Fruit fly (Drosophila melanogaster) whole organism, embryonic: ENCODE measurements around the gene TBC1d7.
A peak's percentile ranks its signal among the peaks of the same experiment; 100 is the strongest.

Experiments
- Aef1 ChIP-seq: fragments of 200-800 bp; sonication (Bioruptor generic); IDR thresholded peaks from 3 replicates; pipeline ENCODE4 v1.3.6; 2022; ENCODE audit warnings: missing biosample characterization, missing genetic modification characterization
- CG10209 ChIP-seq: fragments of 200-800 bp; sonication (Bioruptor generic); optimal IDR thresholded peaks from 3 replicates; lab custom pipeline; 2017; ENCODE audit warnings: missing biosample characterization, mild to moderate bottlenecking, missing genetic modification characterization, missing genetic modification reagents
- CG10267 ChIP-seq: fragments of 200-800 bp; sonication (Bioruptor generic); optimal IDR thresholded peaks from 2 replicates; lab custom pipeline; 2018; ENCODE audit warnings: missing biosample characterization, mild to moderate bottlenecking, missing genetic modification characterization, moderate library complexity
- CG10366 ChIP-seq: fragments of 200-800 bp; sonication (Bioruptor generic); IDR thresholded peaks from 2 replicates; pipeline ENCODE4 v1.3.6; 2022; ENCODE audit warnings: missing biosample characterization, missing genetic modification characterization
- CG10462 ChIP-seq: fragments of 200-800 bp; sonication (Bioruptor generic); optimal IDR thresholded peaks from 2 replicates; lab custom pipeline; 2016; ENCODE audit warnings: missing biosample characterization, missing genetic modification characterization
- CG10565 ChIP-seq: fragments of 200-800 bp; sonication (Bioruptor generic); optimal IDR thresholded peaks from 3 replicates; lab custom pipeline; 2016; ENCODE audit warnings: missing biosample characterization, mild to moderate bottlenecking, missing genetic modification characterization
- CG12299 ChIP-seq: fragments of 200-800 bp; sonication (Bioruptor generic); optimal IDR thresholded peaks from 2 replicates; lab custom pipeline; 2018; ENCODE audit warnings: missing biosample characterization, mild to moderate bottlenecking, missing genetic modification characterization
- CG12391 ChIP-seq: fragments of 200-800 bp; sonication (Bioruptor generic); optimal IDR thresholded peaks from 3 replicates; lab custom pipeline; 2018; ENCODE audit warnings: missing biosample characterization, mild to moderate bottlenecking, missing genetic modification characterization, moderate library complexity
- CG12769 ChIP-seq: fragments of 200-800 bp; sonication (Bioruptor generic); optimal IDR thresholded peaks from 2 replicates; lab custom pipeline; 2019; ENCODE audit warnings: missing biosample characterization, mild to moderate bottlenecking, missing genetic modification characterization, moderate library complexity
- CG12942 ChIP-seq: fragments of 200-800 bp; sonication (Bioruptor generic); optimal IDR thresholded peaks from 3 replicates; lab custom pipeline; 2016; ENCODE audit warnings: missing biosample characterization, missing genetic modification characterization
- CG15011 ChIP-seq: fragments of 200-800 bp; sonication (Bioruptor generic); optimal IDR thresholded peaks from 3 replicates; lab custom pipeline; 2018; ENCODE audit warnings: missing biosample characterization, mild to moderate bottlenecking, missing genetic modification characterization
- CG16779 ChIP-seq: fragments of 200-800 bp; sonication (Bioruptor generic); IDR thresholded peaks from 2 replicates; pipeline ENCODE4 v1.3.6; 2022; ENCODE audit warnings: missing biosample characterization, missing genetic modification characterization
- CG16815 ChIP-seq: fragments of 200-800 bp; sonication (Bioruptor generic); optimal IDR thresholded peaks from 3 replicates; lab custom pipeline; 2017; ENCODE audit warnings: missing biosample characterization, mild to moderate bottlenecking, missing genetic modification characterization
- CG17802 ChIP-seq: fragments of 200-800 bp; sonication (Bioruptor generic); optimal IDR thresholded peaks from 2 replicates; lab custom pipeline; 2018; ENCODE audit warnings: missing biosample characterization, mild to moderate bottlenecking, missing genetic modification characterization, moderate library complexity
- CG2889 ChIP-seq: fragments of 200-800 bp; sonication (Bioruptor generic); IDR thresholded peaks from 3 replicates; pipeline ENCODE4 v1.3.6; 2022; ENCODE audit warnings: missing biosample characterization, missing genetic modification characterization
- CG30020 ChIP-seq: fragments of 200-800 bp; optimal IDR thresholded peaks from 2 replicates; lab custom pipeline; 2019; ENCODE audit warnings: missing biosample characterization, mild to moderate bottlenecking, missing genetic modification characterization, moderate library complexity
- CG31388 ChIP-seq: fragments of 200-800 bp; sonication (Bioruptor generic); optimal IDR thresholded peaks from 2 replicates; lab custom pipeline; 2016; ENCODE audit warnings: missing biosample characterization, missing genetic modification characterization
- CG34422 ChIP-seq: fragments of 200-800 bp; sonication (Bioruptor generic); IDR thresholded peaks from 3 replicates; pipeline ENCODE4 v1.3.6; 2022; ENCODE audit warnings: missing biosample characterization, missing genetic modification characterization
- CG43689 ChIP-seq: fragments of 200-800 bp; sonication (Bioruptor generic); IDR thresholded peaks from 2 replicates; pipeline ENCODE4 v1.3.6; 2022; ENCODE audit warnings: missing biosample characterization, missing genetic modification characterization
- CG6254 ChIP-seq: fragments of 200-800 bp; sonication (Bioruptor generic); optimal IDR thresholded peaks from 3 replicates; lab custom pipeline; 2017; ENCODE audit warnings: mild to moderate bottlenecking, missing biosample characterization, missing genetic modification reagents, missing genetic modification characterization
- CG8290 ChIP-seq, 3 experiments: fragments of 200-800 bp; sonication (Bioruptor generic); optimal IDR thresholded peaks; 2 replicates each; lab custom pipeline; 2016 to 2019; ENCODE audit warnings: missing biosample characterization in 3 of 3, missing genetic modification characterization in 3 of 3, mild to moderate bottlenecking in 2 of 3, moderate library complexity in 1 of 3
- CG9727 ChIP-seq: fragments of 200-800 bp; sonication (Bioruptor generic); optimal IDR thresholded peaks from 3 replicates; lab custom pipeline; 2017; ENCODE audit warnings: missing biosample characterization, mild to moderate bottlenecking, missing genetic modification characterization
- CHES-1-like ChIP-seq: fragments of 200-800 bp; sonication (Bioruptor generic); optimal IDR thresholded peaks from 2 replicates; lab custom pipeline; 2016; ENCODE audit warnings: missing biosample characterization, missing genetic modification characterization
- Drgx ChIP-seq: fragments of 200-800 bp; sonication (Bioruptor generic); IDR thresholded peaks from 2 replicates; pipeline ENCODE4 v1.3.6; 2022; ENCODE audit warnings: missing biosample characterization, missing genetic modification characterization
- Fer2 ChIP-seq: fragments of 200-800 bp; sonication (Bioruptor generic); optimal IDR thresholded peaks from 2 replicates; lab custom pipeline; 2018; ENCODE audit warnings: missing biosample characterization, mild to moderate bottlenecking, missing genetic modification characterization, moderate library complexity
- HHEX ChIP-seq: fragments of 200-800 bp; sonication (Bioruptor generic); optimal IDR thresholded peaks from 3 replicates; lab custom pipeline; 2017; ENCODE audit warnings: missing biosample characterization, mild to moderate bottlenecking, missing genetic modification characterization, missing genetic modification reagents
- Mrtf ChIP-seq: fragments of 200-800 bp; sonication (Bioruptor generic); IDR thresholded peaks from 3 replicates; pipeline ENCODE4 v1.3.6; 2022; ENCODE audit warnings: missing biosample characterization, missing genetic modification characterization
- Scr ChIP-seq: fragments of 200-800 bp; sonication (Bioruptor generic); IDR thresholded peaks from 2 replicates; pipeline ENCODE4 v1.3.6; 2022; ENCODE audit warnings: missing biosample characterization, missing genetic modification characterization; ENCODE audit not compliant: partially characterized antibody
- Six4 ChIP-seq: fragments of 200-800 bp; sonication (Bioruptor generic); optimal IDR thresholded peaks from 2 replicates; lab custom pipeline; 2016; ENCODE audit warnings: missing biosample characterization, missing genetic modification characterization
- Ssrp ChIP-seq: fragments of 200-800 bp; sonication (Bioruptor generic); optimal IDR thresholded peaks from 2 replicates; lab custom pipeline; 2018; ENCODE audit warnings: missing biosample characterization, mild to moderate bottlenecking, missing genetic modification characterization, moderate library complexity
- Taf1 ChIP-seq: fragments of 200-800 bp; sonication (Bioruptor generic); IDR thresholded peaks from 2 replicates; pipeline ENCODE4 v1.3.6; 2022; ENCODE audit warnings: missing biosample characterization, missing genetic modification characterization
- ara ChIP-seq: fragments of 200-800 bp; sonication (Bioruptor generic); IDR thresholded peaks from 2 replicates; pipeline ENCODE4 v1.3.6; 2022; ENCODE audit warnings: missing biosample characterization, missing genetic modification characterization
- croc ChIP-seq: fragments of 200-800 bp; sonication (Bioruptor generic); conservative IDR thresholded peaks from 3 replicates; pipeline ENCODE4 v1.3.6; 2022; ENCODE audit warnings: missing biosample characterization, missing genetic modification characterization
- dan ChIP-seq: fragments of 200-800 bp; sonication (Bioruptor generic); IDR thresholded peaks from 2 replicates; pipeline ENCODE4 v1.3.6; 2022; ENCODE audit warnings: missing biosample characterization, missing genetic modification characterization
- ems ChIP-seq: fragments of 200-800 bp; sonication (Bioruptor generic); optimal IDR thresholded peaks from 3 replicates; lab custom pipeline; 2016; ENCODE audit warnings: missing biosample characterization, missing genetic modification characterization
- ewg ChIP-seq: fragments of 200-800 bp; sonication (Bioruptor generic); optimal IDR thresholded peaks from 3 replicates; lab custom pipeline; 2017; ENCODE audit warnings: mild to moderate bottlenecking, missing biosample characterization, missing genetic modification reagents, missing genetic modification characterization
- gcm2 ChIP-seq: fragments of 200-800 bp; sonication (Bioruptor generic); optimal IDR thresholded peaks from 2 replicates; lab custom pipeline; 2016; ENCODE audit warnings: missing biosample characterization, missing genetic modification characterization
- jumu ChIP-seq: fragments of 200-800 bp; sonication (Bioruptor generic); optimal IDR thresholded peaks from 3 replicates; lab custom pipeline; 2016; ENCODE audit warnings: missing biosample characterization, missing genetic modification characterization
- kah ChIP-seq: fragments of 200-800 bp; sonication (Bioruptor generic); optimal IDR thresholded peaks from 2 replicates; lab custom pipeline; 2018; ENCODE audit warnings: missing biosample characterization, mild to moderate bottlenecking, missing genetic modification characterization
- knrl ChIP-seq: fragments of 200-800 bp; sonication (Bioruptor generic); IDR thresholded peaks from 3 replicates; pipeline ENCODE4 v1.3.6; 2022; ENCODE audit warnings: missing biosample characterization, missing genetic modification characterization; ENCODE audit not compliant: partially characterized antibody
- mld ChIP-seq: fragments of 200-800 bp; sonication (Bioruptor generic); IDR thresholded peaks from 3 replicates; pipeline ENCODE4 v1.3.6; 2022; ENCODE audit warnings: missing biosample characterization, missing genetic modification characterization; ENCODE audit not compliant: partially characterized antibody
- odd ChIP-seq: fragments of 200-800 bp; sonication (Bioruptor generic); optimal IDR thresholded peaks from 2 replicates; lab custom pipeline; 2017; ENCODE audit warnings: missing biosample characterization, mild to moderate bottlenecking, missing genetic modification characterization
- p53 ChIP-seq: fragments of 200-800 bp; sonication (Bioruptor generic); optimal IDR thresholded peaks from 2 replicates; lab custom pipeline; 2016; ENCODE audit warnings: missing biosample characterization, missing genetic modification characterization
- pb ChIP-seq: fragments of 200-800 bp; sonication (Bioruptor generic); optimal IDR thresholded peaks from 3 replicates; lab custom pipeline; 2016; ENCODE audit warnings: missing biosample characterization, missing genetic modification characterization
- ranshi ChIP-seq: fragments of 200-800 bp; sonication (Bioruptor generic); IDR thresholded peaks from 2 replicates; pipeline ENCODE4 v1.3.6; 2022; ENCODE audit warnings: missing biosample characterization, missing genetic modification characterization
- shn ChIP-seq: fragments of 200-800 bp; sonication (Bioruptor generic); optimal IDR thresholded peaks from 3 replicates; lab custom pipeline; 2016; ENCODE audit warnings: missing biosample characterization, missing genetic modification characterization
- sug ChIP-seq: fragments of 200-800 bp; optimal IDR thresholded peaks from 2 replicates; lab custom pipeline; 2019; ENCODE audit warnings: missing biosample characterization, mild to moderate bottlenecking, missing genetic modification characterization, moderate library complexity
- tll ChIP-seq, 2 experiments: fragments of 200-800 bp in 1 of 2; fragments of >200 bp in 1 of 2; sonication (Bioruptor generic) in 1 of 2; optimal IDR thresholded peaks; 2 replicates each; lab custom pipeline; 2017 to 2019; ENCODE audit warnings: missing biosample characterization in 2 of 2, missing genetic modification characterization in 2 of 2, mild to moderate bottlenecking in 1 of 2, moderate library complexity in 1 of 2
- trh ChIP-seq: fragments of 200-800 bp; sonication (Bioruptor generic); optimal IDR thresholded peaks from 2 replicates; lab custom pipeline; 2016; ENCODE audit warnings: missing biosample characterization, missing genetic modification characterization
- twi ChIP-seq: fragments of 200-800 bp; optimal IDR thresholded peaks from 2 replicates; lab custom pipeline; 2019; ENCODE audit warnings: missing biosample characterization, mild to moderate bottlenecking, missing genetic modification characterization, moderate library complexity

Gene TBC1d7

dm6 chr3R:24193373-24193879, 31.9 kb downstream of the TBC1d7 start, which contains the start of the genes SMC6 and CG6204 (continued):
- TF ChIP-seq sug (tag; lab: Kevin White, UChicago) (peak; percentile 93), dan (GFP tag; lab: Robert Waterston, UW) (peak; percentile 83), CG43689 (GFP tag; lab: Robert Waterston, UW) (peak; percentile 74), CG10209 (GFP tag; lab: Kevin White, UChicago) (peak; percentile 92), tll (GFP tag; optimal IDR thresholded peaks at IDR 0.05; lab: Kevin White, UChicago) (peak; percentile 32 to 43), ranshi (peak; percentile 95), Aef1 (GFP tag; lab: Robert Waterston, UW) (peak; percentile 95), Six4 (GFP tag; lab: Kevin White, UChicago) (peak; percentile 84), CG10462 (GFP tag; lab: Kevin White, UChicago) (peak; percentile 84), CG6254 (GFP tag; lab: Kevin White, UChicago) (peak; percentile 80), ara (peak; percentile 93), jumu (peak; percentile 82), CG15011 (GFP tag; lab: Kevin White, UChicago) (peak; percentile 88), CG17802 (tag; lab: Kevin White, UChicago) (peak; percentile 75), CG30020 (tag; lab: Kevin White, UChicago) (peak; percentile 84), shn (peak; percentile 65), Ssrp (tag; lab: Kevin White, UChicago) (peak; percentile 92), Drgx (GFP tag; lab: Robert Waterston, UW) (peak; percentile 94), CG10565 (GFP tag; lab: Kevin White, UChicago) (peak; percentile 52), CG31388 (peak; percentile 86), CG12391 (tag; lab: Kevin White, UChicago) (peak; percentile 95), CG16815 (GFP tag; lab: Kevin White, UChicago) (peak; percentile 95), CG8290 (GFP tag; optimal IDR thresholded peaks at IDR 0.05; lab: Kevin White, UChicago) (peak; percentile 80), CG8290 (tag; optimal IDR thresholded peaks at IDR 0.05; lab: Kevin White, UChicago) (peak; percentile 16 to 92), kah (peak; percentile 79), Mrtf (peak; percentile 90), odd (GFP tag; lab: Kevin White, UChicago) (peak; percentile 84), CG10267 (tag; lab: Kevin White, UChicago) (peak; percentile 86), HHEX (GFP tag; lab: Kevin White, UChicago) (peak; percentile 90), trh (GFP tag; lab: Kevin White, UChicago) (peak; percentile 78), Scr (peak; percentile 59), mld (GFP tag; lab: Robert Waterston, UW) (no peak), p53 (no peak), CG12299 (tag; lab: Kevin White, UChicago) (peak; percentile 92), pb (peak; percentile 48), CG10366 (GFP tag; lab: Robert Waterston, UW) (peak; percentile 95), knrl (GFP tag; lab: Robert Waterston, UW) (peak; percentile 19; the same call in 1 of the 3 replicates), croc (GFP tag; lab: Robert Waterston, UW) (peak; percentile 85), Taf1 (GFP tag; lab: Robert Waterston, UW) (peak; percentile 90), ems (GFP tag; lab: Kevin White, UChicago) (peak; percentile 71), CG9727 (GFP tag; lab: Kevin White, UChicago) (peak; percentile 93), gcm2 (GFP tag; lab: Kevin White, UChicago) (peak; percentile 57), CHES-1-like (peak; percentile 79), CG16779 (GFP tag; lab: Robert Waterston, UW) (peak; percentile 80), twi (tag; lab: Kevin White, UChicago) (peak; percentile 91), CG12942 (GFP tag; lab: Kevin White, UChicago) (peak; percentile 85), Fer2 (peak; percentile 93), ewg (GFP tag; lab: Kevin White, UChicago) (peak; percentile 85), CG34422 (GFP tag; lab: Robert Waterston, UW) (peak; percentile 95), CG12769 (tag; lab: Kevin White, UChicago) (peak; percentile 96), CG2889 (GFP tag; lab: Robert Waterston, UW) (peak; percentile 91)
